Worm (Caenorhabditis elegans): Measurements from ENCODE around the gene srlf-18.

Gene srlf-18

ce11 chrIV:11094974-11095373 lies 6.3 kb downstream of the srlf-18 start, which contains the start of gene M7.8:
Gene M7.8, minus strand, starts transcription at chrIV:11095085.
- no peak for TF ChIP-seq aly-2 (tag; optimal IDR thresholded peaks at IDR 0.05)
- TF ChIP-seq elt-1 (tag; optimal IDR thresholded peaks at IDR 0.05): no peak
- TF ChIP-seq fkh-10 (GFP tag; optimal IDR thresholded peaks at IDR 0.05): peak; percentile 76
- TF ChIP-seq nhr-237 (tag; optimal IDR thresholded peaks at IDR 0.05): no peak
- TF ChIP-seq elt-2 (tag; optimal IDR thresholded peaks at IDR 0.05): no peak

ce11 chrIV:11094052-11094451 lies 7.2 kb downstream of the srlf-18 start:
- TF ChIP-seq nhr-12 (tag; optimal IDR thresholded peaks at IDR 0.05) (no peak), zag-1 (tag; optimal IDR thresholded peaks at IDR 0.05) (no peak), ceh-82 (tag; optimal IDR thresholded peaks at IDR 0.05) (no peak), nhr-76 (tag; optimal IDR thresholded peaks at IDR 0.05) (no peak)

- no peak for TF ChIP-seq egl-5 (tag; optimal IDR thresholded peaks at IDR 0.05)
- TF ChIP-seq nhr-23 (tag; optimal IDR thresholded peaks at IDR 0.05): peak; percentile 88
- peak in 1 of 3 experiments; percentile 57 for TF ChIP-seq elt-3 (tag; optimal IDR thresholded peaks at IDR 0.05)
- peak; percentile 0 for TF ChIP-seq nhr-43 (tag; optimal IDR thresholded peaks at IDR 0.05; ENCODE audit: poor library complexity, severe bottlenecking)
- peak; percentile 19 for TF ChIP-seq ceh-28 (tag; optimal IDR thresholded peaks at IDR 0.05)
- TF ChIP-seq egl-27 (tag; optimal IDR thresholded peaks at IDR 0.05): peak; percentile 1
- TF ChIP-seq daf-12 (tag; optimal IDR thresholded peaks at IDR 0.05): no peak
- TF ChIP-seq unc-62 (GFP tag; optimal IDR thresholded peaks at IDR 0.05): peak; percentile 69
Measured at ce11 chrIV:11092502-11093080, 8.7 kb downstream of the srlf-18 start, which contains the start of gene bcc-1. Gene bcc-1, minus strand, starts transcription at chrIV:11092552.

- TF ChIP-seq ztf-11 (tag; optimal IDR thresholded peaks at IDR 0.05) (no peak), ceh-82 (tag; optimal IDR thresholded peaks at IDR 0.05) (no peak), fkh-2 (tag; optimal IDR thresholded peaks at IDR 0.05) (no peak), snpc-4 (tag; optimal IDR thresholded peaks at IDR 0.05) (no peak), nhr-77 (tag; optimal IDR thresholded peaks at IDR 0.05) (no peak), egl-5 (tag; optimal IDR thresholded peaks at IDR 0.05) (no peak), ceh-16 (tag; optimal IDR thresholded peaks at IDR 0.05) (no peak), skn-1 (tag; optimal IDR thresholded peaks at IDR 0.05) (no peak), nhr-67 (tag; optimal IDR thresholded peaks at IDR 0.05) (no peak), nhr-76 (tag; optimal IDR thresholded peaks at IDR 0.05) (no peak), nfya-1 (tag; optimal IDR thresholded peaks at IDR 0.05; ENCODE audit: insufficient read depth) (no peak)
Measured at ce11 chrIV:11089527-11089926, 11.8 kb downstream of the srlf-18 start, which contains the start of gene M7.7. Gene M7.7, plus strand, starts transcription at chrIV:11089827.

- no peak for TF ChIP-seq nhr-23 (tag; optimal IDR thresholded peaks at IDR 0.05)
- no peak for TF ChIP-seq nhr-67 (tag; optimal IDR thresholded peaks at IDR 0.05)
- TF ChIP-seq tbx-2 (tag; optimal IDR thresholded peaks at IDR 0.05): no peak
- no peak for TF ChIP-seq egl-27 (tag; optimal IDR thresholded peaks at IDR 0.05)
- no peak for TF ChIP-seq snpc-4 (tag; optimal IDR thresholded peaks at IDR 0.05)
- TF ChIP-seq jun-1 (tag; optimal IDR thresholded peaks at IDR 0.05): no peak
- no peak for TF ChIP-seq R02D3.7 (tag; optimal IDR thresholded peaks at IDR 0.05)
- no peak for TF ChIP-seq ZK546.5 (tag; optimal IDR thresholded peaks at IDR 0.05)
- no peak for TF ChIP-seq eor-1 (tag; optimal IDR thresholded peaks at IDR 0.05)
- TF ChIP-seq nhr-12 (tag; optimal IDR thresholded peaks at IDR 0.05): no peak
- TF ChIP-seq mdl-1 (tag; optimal IDR thresholded peaks at IDR 0.05): no peak
- TF ChIP-seq daf-12 (tag; optimal IDR thresholded peaks at IDR 0.05): no peak
Measured at ce11 chrIV:11083609-11084008, 17.7 kb downstream of the srlf-18 start, which contains the start of gene klc-1. Gene klc-1, plus strand, starts transcription at chrIV:11083735.

- TF ChIP-seq eor-1 (tag; optimal IDR thresholded peaks at IDR 0.05) (no peak), nhr-43 (tag; optimal IDR thresholded peaks at IDR 0.05; ENCODE audit: poor library complexity, severe bottlenecking) (peak; percentile 86), sea-2 (GFP tag; optimal IDR thresholded peaks at IDR 0.05) (peak; percentile 21), zag-1 (tag; optimal IDR thresholded peaks at IDR 0.05) (peak; percentile 91), aly-2 (tag; optimal IDR thresholded peaks at IDR 0.05) (no peak), mml-1 (tag; optimal IDR thresholded peaks at IDR 0.05) (no peak), ztf-11 (tag; optimal IDR thresholded peaks at IDR 0.05) (no peak), hmg-11 (tag; optimal IDR thresholded peaks at IDR 0.05) (peak; percentile 99), fos-1 (tag; optimal IDR thresholded peaks at IDR 0.05) (no peak), pqm-1 (tag; optimal IDR thresholded peaks at IDR 0.05) (peak; percentile 41), nfya-1 (tag; optimal IDR thresholded peaks at IDR 0.05; ENCODE audit: insufficient read depth) (peak; percentile 94), elt-3 (tag; optimal IDR thresholded peaks at IDR 0.05) (peak in 1 of 3 experiments; percentile 1), ZK546.5 (tag; optimal IDR thresholded peaks at IDR 0.05) (peak; percentile 16), nhr-11 (tag; optimal IDR thresholded peaks at IDR 0.05) (peak; percentile 83), lin-39 (tag; optimal IDR thresholded peaks at IDR 0.05) (peak; percentile 91), jun-1 (tag; optimal IDR thresholded peaks at IDR 0.05) (peak; percentile 92), skn-1 (tag; optimal IDR thresholded peaks at IDR 0.05) (peak; percentile 80), fkh-2 (tag; optimal IDR thresholded peaks at IDR 0.05) (peak; percentile 37), ceh-28 (tag; optimal IDR thresholded peaks at IDR 0.05) (peak; percentile 96), nhr-28 (tag; optimal IDR thresholded peaks at IDR 0.05) (no peak), ama-1 (optimal IDR thresholded peaks at IDR 0.05) (peak; percentile 89), nhr-23 (tag; optimal IDR thresholded peaks at IDR 0.05) (peak; percentile 92), mdl-1 (tag; optimal IDR thresholded peaks at IDR 0.05) (peak; percentile 13)
Measured at ce11 chrIV:11082789-11083235, 18.5 kb downstream of the srlf-18 start.
